Worm (Caenorhabditis elegans): ENCODE results near the gene asp-7.

DNA sequence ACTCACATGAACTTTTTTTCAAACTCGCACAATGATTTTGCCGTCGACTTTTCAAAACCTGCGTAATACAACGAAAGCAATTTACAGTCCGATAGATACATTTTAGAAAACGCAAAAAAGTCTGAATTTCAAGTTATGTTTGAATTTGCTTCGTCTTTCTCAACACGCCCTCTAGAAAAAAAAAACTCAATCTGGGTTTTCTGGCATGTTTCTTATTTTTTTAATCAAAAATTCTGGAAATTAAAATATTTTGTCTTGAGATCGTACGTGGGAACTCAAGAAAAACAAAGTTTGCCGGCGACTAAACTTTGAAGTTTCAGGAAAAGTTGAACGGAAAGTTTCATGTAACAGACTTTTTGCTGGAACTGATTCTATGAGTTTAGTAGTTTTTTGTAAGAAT is 34.3 kb upstream of the asp-7 start, which contains the start of gene srw-115:
- no peak for TF ChIP-seq flt-1 (GFP tag; IDR thresholded peaks at IDR 0.05)
- no peak for TF ChIP-seq ztf-23 (GFP tag; IDR thresholded peaks at IDR 0.05)
- no peak for TF ChIP-seq ztf-29 (GFP tag; IDR thresholded peaks at IDR 0.05)
- no peak for TF ChIP-seq T22C8.4 (GFP tag; IDR thresholded peaks at IDR 0.05)
- TF ChIP-seq ref-1 (GFP tag; conservative IDR thresholded peaks at IDR 0.05) = no peak
- no peak for TF ChIP-seq med-1 (GFP tag; optimal IDR thresholded peaks at IDR 0.05; ENCODE audit: insufficient read depth)
- no peak for TF ChIP-seq tab-1 (GFP tag; IDR thresholded peaks at IDR 0.05)
- TF ChIP-seq klf-2 (GFP tag; conservative IDR thresholded peaks at IDR 0.05) = no peak
- no peak for TF ChIP-seq cog-1 (tag; optimal IDR thresholded peaks at IDR 0.05)

Data from whole organism, midembryonic.